Fruit fly (Drosophila melanogaster) whole organism, pupa: ENCODE results near the gene Ugt35E2.

Source experiments
- CG14655 ChIP-seq: fragments of 200-800 bp; sonication (Bioruptor generic); optimal IDR thresholded peaks from 3 replicates; lab custom pipeline; 2017; ENCODE audit warnings: mild to moderate bottlenecking, missing biosample characterization, missing genetic modification reagents, missing genetic modification characterization
- CG15710 ChIP-seq: fragments of 200-800 bp; sonication (Bioruptor generic); optimal IDR thresholded peaks from 2 replicates; lab custom pipeline; 2018; ENCODE audit warnings: missing biosample characterization, mild to moderate bottlenecking, missing genetic modification characterization, moderate library complexity
- CG17806 ChIP-seq: fragments of 200-800 bp; sonication (Bioruptor generic); optimal IDR thresholded peaks from 2 replicates; lab custom pipeline; 2018; ENCODE audit warnings: missing biosample characterization, mild to moderate bottlenecking, missing genetic modification characterization, moderate library complexity
- CG32121 ChIP-seq: fragments of 200-800 bp; sonication (Bioruptor generic); IDR thresholded peaks from 2 replicates; pipeline ENCODE4 v1.3.6; 2022; ENCODE audit warnings: missing biosample characterization, missing genetic modification characterization
- CG34367 ChIP-seq: fragments of 200-800 bp; sonication (Bioruptor generic); optimal IDR thresholded peaks from 2 replicates; lab custom pipeline; 2018; ENCODE audit warnings: missing biosample characterization, mild to moderate bottlenecking, missing genetic modification characterization
- CG8159 ChIP-seq: fragments of 200-800 bp; sonication (Bioruptor generic); optimal IDR thresholded peaks from 3 replicates; lab custom pipeline; 2018; ENCODE audit warnings: missing biosample characterization, mild to moderate bottlenecking, missing genetic modification characterization, moderate library complexity
- CG8301 ChIP-seq: fragments of 200-800 bp; sonication (Bioruptor generic); optimal IDR thresholded peaks from 2 replicates; lab custom pipeline; 2018; ENCODE audit warnings: missing biosample characterization, mild to moderate bottlenecking, missing genetic modification characterization
- D1 ChIP-seq: fragments of 200-800 bp; sonication (Bioruptor generic); optimal IDR thresholded peaks from 2 replicates; lab custom pipeline; 2018; ENCODE audit warnings: missing biosample characterization, mild to moderate bottlenecking, missing genetic modification characterization, moderate library complexity
- Ets98B ChIP-seq: fragments of 200-800 bp; sonication (Bioruptor generic); IDR thresholded peaks from 2 replicates; pipeline ENCODE4 v1.3.6; 2022; ENCODE audit warnings: missing biosample characterization, missing genetic modification characterization
- Pif1A ChIP-seq: fragments of 200-800 bp; sonication (Bioruptor generic); optimal IDR thresholded peaks from 3 replicates; lab custom pipeline; 2016; ENCODE audit warnings: missing biosample characterization, missing genetic modification characterization
- Pif1B ChIP-seq: fragments of 200-800 bp; sonication (Bioruptor generic); optimal IDR thresholded peaks from 3 replicates; lab custom pipeline; 2016; ENCODE audit warnings: missing biosample characterization, missing genetic modification characterization
- Snoo ChIP-seq: fragments of 200-800 bp; sonication (Bioruptor generic); optimal IDR thresholded peaks from 3 replicates; lab custom pipeline; 2017; ENCODE audit warnings: missing biosample characterization, mild to moderate bottlenecking, missing genetic modification characterization, inconsistent platforms
- rn ChIP-seq: fragments of 200-800 bp; sonication (Bioruptor generic); IDR thresholded peaks from 2 replicates; pipeline ENCODE4 v1.3.6; 2022; ENCODE audit warnings: missing biosample characterization, missing genetic modification characterization

DNA sequence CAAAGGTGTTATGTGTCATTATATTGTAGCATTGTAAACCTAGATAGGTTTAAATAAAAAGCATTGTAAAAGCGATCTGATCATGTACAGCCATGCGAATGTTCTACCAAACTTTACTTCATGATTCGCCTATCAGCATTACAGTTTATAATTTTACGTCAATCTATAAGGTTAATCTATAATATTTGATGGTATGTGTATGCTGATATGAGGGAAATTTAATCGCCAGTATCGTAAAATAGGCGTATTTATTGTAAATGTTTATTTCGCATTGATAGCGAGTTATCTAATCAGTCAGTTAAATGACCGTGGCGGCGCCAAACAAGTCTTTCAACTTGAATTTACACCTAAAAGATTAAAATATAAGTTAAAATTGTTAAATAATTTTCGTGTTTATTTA is 9.8 kb upstream of the Ugt35E2 start:
- no peak for TF ChIP-seq Pif1A
- TF ChIP-seq rn (GFP tag; lab: Robert Waterston, UW) = no peak
- TF ChIP-seq CG17806 (tag; lab: Kevin White, UChicago) = no peak
- no peak for TF ChIP-seq Pif1B (GFP tag; lab: Kevin White, UChicago)
- no peak for TF ChIP-seq CG14655 (GFP tag; lab: Kevin White, UChicago)
- TF ChIP-seq CG32121 (GFP tag; lab: Robert Waterston, UW) = no peak
- TF ChIP-seq CG8301 (tag; lab: Kevin White, UChicago) = no peak
- TF ChIP-seq CG34367 (tag; lab: Kevin White, UChicago) = no peak
- no peak for TF ChIP-seq D1
- TF ChIP-seq Snoo (tag; lab: Kevin White, UChicago) = no peak
- TF ChIP-seq Ets98B (GFP tag; lab: Robert Waterston, UW) = no peak
- no peak for TF ChIP-seq CG15710
- TF ChIP-seq CG8159 = no peak
